Fruit fly (Drosophila melanogaster): ENCODE measurements around the gene Slbp.

Gene Slbp

DNA sequence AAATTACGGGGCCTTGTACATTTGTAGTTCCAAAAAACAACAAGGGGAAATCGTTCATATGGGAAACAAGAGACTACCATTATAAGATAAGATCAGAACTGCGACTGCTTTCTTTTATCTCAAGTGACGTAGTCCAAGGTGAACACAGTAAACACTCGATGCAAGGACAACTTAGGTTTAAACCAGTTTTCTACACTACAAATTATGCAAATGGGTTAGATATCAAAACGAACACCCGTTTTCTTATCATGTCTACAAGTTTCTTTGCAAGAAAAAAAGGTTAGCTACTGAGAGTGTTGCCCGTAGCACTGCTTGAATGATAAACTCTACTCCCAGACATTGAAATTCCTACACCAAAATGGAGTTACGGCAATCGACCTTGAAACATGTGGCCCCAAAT lies 28.9 kb downstream of the Slbp start (continued):
- TF ChIP-seq pan (optimal IDR thresholded peaks at IDR 0.05), result no peak
- peak in 1 of 2 experiments; percentile 76 for TF ChIP-seq pan (GFP tag; optimal IDR thresholded peaks at IDR 0.05 in 1 of 2, IDR thresholded peaks at IDR 0.05 in 1 of 2)
- peak; percentile 74 for TF ChIP-seq CG11247 (GFP tag; IDR thresholded peaks at IDR 0.05)
- TF ChIP-seq dpn (GFP tag; optimal IDR thresholded peaks at IDR 0.05), result peak; percentile 48 to 69
- TF ChIP-seq CG7556 (GFP tag; optimal IDR thresholded peaks at IDR 0.05), result peak; percentile 38
- TF ChIP-seq Rx (GFP tag; IDR thresholded peaks at IDR 0.05), result peak; percentile 56
- TF ChIP-seq pnt (GFP tag; optimal IDR thresholded peaks at IDR 0.05), result peak; percentile 78
- TF ChIP-seq CG14441 (GFP tag; IDR thresholded peaks at IDR 0.05), result peak; percentile 78
- TF ChIP-seq CG15696 (tag; optimal IDR thresholded peaks at IDR 0.05), result peak; percentile 7
- peak; percentile 60 for TF ChIP-seq CG10979 (tag; optimal IDR thresholded peaks at IDR 0.05)
- TF ChIP-seq Deaf1 (tag; optimal IDR thresholded peaks at IDR 0.05), result no peak
- TF ChIP-seq fd64A (GFP tag; optimal IDR thresholded peaks at IDR 0.05), result no peak
- TF ChIP-seq CG34422 (GFP tag; IDR thresholded peaks at IDR 0.05), result peak; percentile 85
- peak; percentile 49 for TF ChIP-seq CG4820 (GFP tag; optimal IDR thresholded peaks at IDR 0.05)
- TF ChIP-seq az2 (GFP tag; optimal IDR thresholded peaks at IDR 0.05), result peak; percentile 60
- TF ChIP-seq Ravus (GFP tag; IDR thresholded peaks at IDR 0.05), result peak; percentile 9; the same call in 1 of the 2 replicates
- TF ChIP-seq Optix (GFP tag; IDR thresholded peaks at IDR 0.05), result peak; percentile 76; the same call in 2 of the 3 replicates
- peak; percentile 32 for TF ChIP-seq Dek (tag; optimal IDR thresholded peaks at IDR 0.05)
- TF ChIP-seq CG8765 (GFP tag; IDR thresholded peaks at IDR 0.05), result 0 out of 2 replicates have a peak, but pooled peaks have one; percentile 21
- peak; percentile 56 for TF ChIP-seq CG17829 (tag; optimal IDR thresholded peaks at IDR 0.05)
- TF ChIP-seq PHDP (tag; optimal IDR thresholded peaks at IDR 0.05), result peak; percentile 59
- TF ChIP-seq Ets65A (GFP tag), result peak; percentile 94
- TF ChIP-seq hbn (GFP tag; IDR thresholded peaks at IDR 0.05; ENCODE audit: partially characterized antibody), result no peak
- TF ChIP-seq E2f2 (GFP tag; IDR thresholded peaks at IDR 0.05), result peak; percentile 33; the same call in 1 of the 2 replicates
- TF ChIP-seq CG3065 (GFP tag; optimal IDR thresholded peaks at IDR 0.05), result no peak
- TF ChIP-seq CG10959 (GFP tag; IDR thresholded peaks at IDR 0.05), result peak; percentile 70
- peak; percentile 69 for TF ChIP-seq CG30403 (GFP tag; optimal IDR thresholded peaks at IDR 0.05)
- peak; percentile 43 for TF ChIP-seq CG13775 (GFP tag; optimal IDR thresholded peaks at IDR 0.05)
- no peak for TF ChIP-seq nau (GFP tag; optimal IDR thresholded peaks at IDR 0.05)
- TF ChIP-seq croc (GFP tag; conservative IDR thresholded peaks at IDR 0.05), result peak; percentile 51; the same call in 2 of the 3 replicates
- no peak for TF ChIP-seq jing (GFP tag; optimal IDR thresholded peaks at IDR 0.05)
- TF ChIP-seq Taf1 (GFP tag; IDR thresholded peaks at IDR 0.05), result peak; percentile 52; the same call in 1 of the 2 replicates
- TF ChIP-seq CG3163 (GFP tag; optimal IDR thresholded peaks at IDR 0.05), result no peak
- peak; percentile 50 for TF ChIP-seq lab (GFP tag; optimal IDR thresholded peaks at IDR 0.05)
- TF ChIP-seq ATbp (GFP tag; optimal IDR thresholded peaks at IDR 0.05), result peak; percentile 62
- TF ChIP-seq CG14014 (GFP tag; IDR thresholded peaks at IDR 0.05), result peak; percentile 51; the same call in 1 of the 2 replicates
- no peak for TF ChIP-seq Doc2 (GFP tag; IDR thresholded peaks at IDR 0.05)
- TF ChIP-seq ems (GFP tag; optimal IDR thresholded peaks at IDR 0.05), result peak; percentile 49
- peak; percentile 41; the same call in 1 of the 2 replicates for TF ChIP-seq CG5953 (GFP tag; IDR thresholded peaks at IDR 0.05)
- no peak for TF ChIP-seq Doc3 (GFP tag; IDR thresholded peaks at IDR 0.05; ENCODE audit: partially characterized antibody)
- TF ChIP-seq CG17568 (GFP tag; optimal IDR thresholded peaks at IDR 0.05), result no peak
- TF ChIP-seq Mes4 (GFP tag; optimal IDR thresholded peaks at IDR 0.05), result peak; percentile 9
- peak; percentile 41; the same call in 1 of the 2 replicates for TF ChIP-seq gt (GFP tag; IDR thresholded peaks at IDR 0.05)
- TF ChIP-seq sr (GFP tag; IDR thresholded peaks at IDR 0.05), result peak; percentile 44; the same call in 1 of the 3 replicates

Data from whole organism, embryonic.